Worm (Caenorhabditis elegans) whole organism, young adult: ENCODE data around the gene lido-1.

ENCODE experiments used
- B0261.1 ChIP-seq: sonication (generic microtip); optimal IDR thresholded peaks from 2 replicates; lab custom pipeline; 2016; ENCODE audit warnings: mild to moderate bottlenecking, missing genetic modification characterization, moderate library complexity, missing compliant biosample characterization
- C06A6.2 ChIP-seq: fragments of 200-800 bp; sonication (Bioruptor generic); conservative IDR thresholded peaks from 2 replicates; pipeline ENCODE4 v1.3.6; 2022; ENCODE audit warnings: missing genetic modification characterization, missing compliant biosample characterization
- F10E7.11 ChIP-seq: sonication (generic microtip); optimal IDR thresholded peaks from 2 replicates; lab custom pipeline; 2017; ENCODE audit warnings: mild to moderate bottlenecking, missing genetic modification characterization, moderate library complexity, missing compliant biosample characterization
- F23B12.7 ChIP-seq: sonication (generic microtip); optimal IDR thresholded peaks from 2 replicates; lab custom pipeline; 2017; ENCODE audit warnings: missing genetic modification characterization, mild to moderate bottlenecking, missing compliant biosample characterization, antibody characterized with exemption, moderate library complexity; ENCODE audit not compliant: insufficient read depth
- F52B5.7 ChIP-seq: sonication (generic microtip); optimal IDR thresholded peaks from 2 replicates; lab custom pipeline; 2016; ENCODE audit warnings: mild to moderate bottlenecking, missing genetic modification characterization, missing compliant biosample characterization
- F57A8.1 ChIP-seq: fragments of 200-800 bp; sonication (Bioruptor generic); optimal IDR thresholded peaks from 2 replicates; lab custom pipeline; 2018; ENCODE audit warnings: mild to moderate bottlenecking, missing genetic modification characterization, moderate library complexity, missing compliant biosample characterization
- K11D2.4 ChIP-seq: fragments of 200-800 bp; sonication (Bioruptor generic); IDR thresholded peaks from 2 replicates; pipeline ENCODE4 v1.3.6; 2022; ENCODE audit warnings: missing genetic modification reagents, missing genetic modification characterization, missing compliant biosample characterization
- K12H6.12 ChIP-seq: fragments of 200-800 bp; sonication (Bioruptor generic); optimal IDR thresholded peaks from 2 replicates; lab custom pipeline; 2018; ENCODE audit warnings: mild to moderate bottlenecking, missing genetic modification characterization, missing compliant biosample characterization
- T26A5.8 ChIP-seq: sonication (generic microtip); optimal IDR thresholded peaks from 2 replicates; lab custom pipeline; 2016; ENCODE audit warnings: missing genetic modification characterization, missing compliant biosample characterization
- Y67H2A.10 ChIP-seq: fragments of 200-800 bp; sonication (Bioruptor generic); conservative IDR thresholded peaks from 2 replicates; pipeline ENCODE4 v1.3.6; 2022; ENCODE audit warnings: missing genetic modification reagents, missing genetic modification characterization, missing compliant biosample characterization
- ZK185.1 ChIP-seq: sonication (generic microtip); optimal IDR thresholded peaks from 2 replicates; lab custom pipeline; 2016; ENCODE audit warnings: mild to moderate bottlenecking, missing genetic modification characterization, missing compliant biosample characterization; ENCODE audit not compliant: poor library complexity, severe bottlenecking
- atf-7 ChIP-seq: sonication (generic microtip); optimal IDR thresholded peaks from 2 replicates; lab custom pipeline; 2017; ENCODE audit warnings: mild to moderate bottlenecking, missing genetic modification characterization, missing compliant biosample characterization
- attf-3 ChIP-seq: fragments of 200-800 bp; sonication (Bioruptor generic); conservative IDR thresholded peaks from 2 replicates; pipeline ENCODE4 v1.3.6; 2022; ENCODE audit warnings: missing genetic modification reagents, missing genetic modification characterization, missing compliant biosample characterization
- attf-5 ChIP-seq: fragments of 200-800 bp; sonication (Bioruptor generic); optimal IDR thresholded peaks from 2 replicates; lab custom pipeline; 2018; ENCODE audit warnings: mild to moderate bottlenecking, missing genetic modification characterization, missing compliant biosample characterization
- cebp-2 ChIP-seq: fragments of 200-800 bp; sonication (Bioruptor generic); IDR thresholded peaks from 2 replicates; pipeline ENCODE4 v1.3.6; 2022; ENCODE audit warnings: missing genetic modification characterization, missing compliant biosample characterization
- ceh-100 ChIP-seq: fragments of 200-800 bp; sonication (Bioruptor generic); IDR thresholded peaks from 2 replicates; pipeline ENCODE4 v1.3.6; 2022; ENCODE audit warnings: missing genetic modification reagents, missing genetic modification characterization, missing compliant biosample characterization
- ceh-40 ChIP-seq: fragments of 200-800 bp; sonication (Bioruptor generic); IDR thresholded peaks from 2 replicates; pipeline ENCODE4 v1.3.6; 2022; ENCODE audit warnings: missing genetic modification characterization, missing compliant biosample characterization
- ceh-58 ChIP-seq: fragments of 200-800 bp; sonication (Bioruptor generic); IDR thresholded peaks from 2 replicates; pipeline ENCODE4 v1.3.6; 2022; ENCODE audit warnings: missing genetic modification characterization, missing compliant biosample characterization
- ceh-79 ChIP-seq: sonication (generic microtip); optimal IDR thresholded peaks from 2 replicates; lab custom pipeline; 2017; ENCODE audit warnings: mild to moderate bottlenecking, missing genetic modification characterization, missing compliant biosample characterization
- chd-7 ChIP-seq: sonication (generic microtip); optimal IDR thresholded peaks from 2 replicates; lab custom pipeline; 2016; ENCODE audit warnings: mild to moderate bottlenecking, missing genetic modification characterization, moderate library complexity, missing compliant biosample characterization
- die-1 ChIP-seq: sonication (generic microtip); optimal IDR thresholded peaks from 2 replicates; lab custom pipeline; 2016; ENCODE audit warnings: missing genotype, mild to moderate bottlenecking, missing genetic modification characterization, missing compliant biosample characterization
- dox-1 ChIP-seq: fragments of 200-800 bp; sonication (Bioruptor generic); IDR thresholded peaks from 2 replicates; pipeline ENCODE4 v1.3.6; 2022; ENCODE audit warnings: missing genetic modification reagents, missing genetic modification characterization, missing compliant biosample characterization
- dpl-1 ChIP-seq: fragments of 150-350 bp; optimal IDR thresholded peaks from 2 replicates; lab custom pipeline; 2014; ENCODE audit warnings: missing biosample characterization, missing genetic modification reagents, missing genetic modification characterization
- efl-1 ChIP-seq: fragments of 150-350 bp; optimal IDR thresholded peaks from 2 replicates; lab custom pipeline; 2014; ENCODE audit warnings: missing biosample characterization, missing genetic modification reagents, missing genetic modification characterization
- egl-18 ChIP-seq: fragments of 200-800 bp; sonication (Bioruptor generic); IDR thresholded peaks from 2 replicates; pipeline ENCODE4 v1.3.6; 2022; ENCODE audit warnings: missing genetic modification reagents, missing genetic modification characterization, missing compliant biosample characterization
- egl-44 ChIP-seq: fragments of 200-800 bp; sonication (Bioruptor generic); IDR thresholded peaks from 2 replicates; pipeline ENCODE4 v1.3.6; 2022; ENCODE audit warnings: missing genetic modification reagents, missing genetic modification characterization, missing compliant biosample characterization
- egrh-3 ChIP-seq: fragments of 200-800 bp; sonication (Bioruptor generic); IDR thresholded peaks from 2 replicates; pipeline ENCODE4 v1.3.6; 2022; ENCODE audit warnings: missing genetic modification reagents, missing genetic modification characterization, missing compliant biosample characterization
- fkh-3 ChIP-seq: sonication (generic microtip); optimal IDR thresholded peaks from 2 replicates; lab custom pipeline; 2016; ENCODE audit warnings: mild to moderate bottlenecking, missing genetic modification characterization, missing compliant biosample characterization
- lag-1 ChIP-seq: fragments of 200-800 bp; sonication (Bioruptor generic); IDR thresholded peaks from 2 replicates; pipeline ENCODE4 v1.3.6; 2022; ENCODE audit warnings: missing genetic modification reagents, missing genetic modification characterization, missing compliant biosample characterization
- let-607 ChIP-seq, 2 experiments: fragments of 200-800 bp in 1 of 2; sonication (Bioruptor generic) in 1 of 2; sonication (generic microtip) in 1 of 2; optimal IDR thresholded peaks; 2 replicates each; lab custom pipeline; 2016 to 2018; ENCODE audit warnings: mild to moderate bottlenecking in 2 of 2, missing compliant biosample characterization in 2 of 2, missing genetic modification characterization in 2 of 2, moderate library complexity in 2 of 2, missing genotype in 1 of 2
- lin-26 ChIP-seq: fragments of 200-800 bp; sonication (Bioruptor generic); IDR thresholded peaks from 2 replicates; pipeline ENCODE4 v1.3.6; 2022; ENCODE audit warnings: missing genetic modification reagents, missing genetic modification characterization, missing compliant biosample characterization
- lin-40 ChIP-seq: sonication (generic microtip); optimal IDR thresholded peaks from 2 replicates; lab custom pipeline; 2016; ENCODE audit warnings: missing genetic modification characterization, mild to moderate bottlenecking, missing compliant biosample characterization, missing genotype, missing genetic modification reagents
- lsy-27 ChIP-seq: sonication (generic microtip); optimal IDR thresholded peaks from 2 replicates; lab custom pipeline; 2017; ENCODE audit warnings: missing genetic modification characterization, mild to moderate bottlenecking, missing compliant biosample characterization, antibody characterized with exemption, missing genotype, borderline replicate concordance; ENCODE audit not compliant: insufficient read depth
- madf-10 ChIP-seq: sonication (generic microtip); optimal IDR thresholded peaks from 2 replicates; lab custom pipeline; 2016; ENCODE audit warnings: mild to moderate bottlenecking, missing genetic modification characterization, missing compliant biosample characterization
- madf-3 ChIP-seq: fragments of 200-800 bp; sonication (Bioruptor generic); IDR thresholded peaks from 2 replicates; pipeline ENCODE4 v1.3.6; 2022; ENCODE audit warnings: missing genetic modification reagents, missing genetic modification characterization, missing compliant biosample characterization
- mxl-1 ChIP-seq: sonication (generic microtip); optimal IDR thresholded peaks from 2 replicates; lab custom pipeline; 2016; ENCODE audit warnings: missing genetic modification characterization, missing compliant biosample characterization
- nfya-2 ChIP-seq: fragments of 200-800 bp; sonication (Bioruptor generic); IDR thresholded peaks from 2 replicates; pipeline ENCODE4 v1.3.6; 2022; ENCODE audit warnings: missing genetic modification reagents, missing genetic modification characterization, missing compliant biosample characterization
- nhr-179 ChIP-seq: sonication (generic microtip); optimal IDR thresholded peaks from 2 replicates; lab custom pipeline; 2016; ENCODE audit warnings: mild to moderate bottlenecking, missing genetic modification characterization, missing compliant biosample characterization
- nhr-90 ChIP-seq: sonication (generic microtip); optimal IDR thresholded peaks from 2 replicates; lab custom pipeline; 2016; ENCODE audit warnings: missing genotype, mild to moderate bottlenecking, missing genetic modification characterization, missing compliant biosample characterization
- snpc-1.1 ChIP-seq: sonication (generic microtip); optimal IDR thresholded peaks from 2 replicates; lab custom pipeline; 2017; ENCODE audit warnings: missing genetic modification characterization, mild to moderate bottlenecking, missing compliant biosample characterization, antibody characterized with exemption, moderate library complexity, missing genotype, missing genetic modification reagents; ENCODE audit not compliant: insufficient read depth
- snpc-4 ChIP-seq, 5 experiments: fragments of 150-350 bp in 1 of 5; sonication (generic microtip) in 4 of 5; optimal IDR thresholded peaks; 2 replicates each; lab custom pipeline; 2014 to 2018; ENCODE audit warnings: missing genetic modification characterization in 5 of 5, missing biosample characterization in 3 of 5, antibody characterized with exemption in 2 of 5, mild to moderate bottlenecking in 2 of 5, missing compliant biosample characterization in 2 of 5, missing genotype in 2 of 5, moderate library complexity in 2 of 5, missing genetic modification reagents in 1 of 5
- tlf-1 ChIP-seq: fragments of 200-800 bp; sonication (Bioruptor generic); optimal IDR thresholded peaks from 2 replicates; lab custom pipeline; 2018; ENCODE audit warnings: mild to moderate bottlenecking, missing genetic modification characterization, missing compliant biosample characterization
- unc-62 ChIP-seq: fragments of 150-350 bp; optimal IDR thresholded peaks from 2 replicates; lab custom pipeline; 2014; ENCODE audit warnings: missing biosample characterization, missing genetic modification reagents, missing genetic modification characterization
- xnd-1 ChIP-seq: sonication (generic microtip); optimal IDR thresholded peaks from 2 replicates; lab custom pipeline; 2016; ENCODE audit warnings: missing genotype, missing genetic modification reagents, missing genetic modification characterization, missing compliant biosample characterization
- ztf-25 ChIP-seq: fragments of 200-800 bp; sonication (Bioruptor generic); IDR thresholded peaks from 2 replicates; pipeline ENCODE4 v1.3.6; 2022; ENCODE audit warnings: missing genetic modification reagents, missing genetic modification characterization, missing compliant biosample characterization
- ztf-26 ChIP-seq: sonication (generic microtip); optimal IDR thresholded peaks from 2 replicates; lab custom pipeline; 2017; ENCODE audit warnings: missing genetic modification characterization, missing compliant biosample characterization
- ztf-28 ChIP-seq: fragments of 200-800 bp; sonication (Bioruptor generic); IDR thresholded peaks from 2 replicates; pipeline ENCODE4 v1.3.6; 2022; ENCODE audit warnings: missing genetic modification reagents, missing genetic modification characterization, missing compliant biosample characterization
- ztf-6 ChIP-seq: fragments of 200-800 bp; sonication (Bioruptor generic); IDR thresholded peaks from 2 replicates; pipeline ENCODE4 v1.3.6; 2022; ENCODE audit warnings: missing genetic modification reagents, missing genetic modification characterization, missing compliant biosample characterization

The lido-1 gene

ce11 chrX:17063749-17064252 lies 32.6 kb downstream of the lido-1 start (continued):
- TF ChIP-seq F23B12.7 (tag; lab: Kevin White, UChicago), result peak; percentile 40
- TF ChIP-seq lin-26 (GFP tag; lab: Robert Waterston, UW), result 0 out of 2 replicates have a peak, but pooled peaks have one; percentile 43
- TF ChIP-seq snpc-4 (GFP tag; optimal IDR thresholded peaks at IDR 0.05; lab: Kevin White, UChicago), result no peak
- peak in 3 of 4 experiments; percentile 0 to 27 (median 20) for TF ChIP-seq snpc-4 (tag; optimal IDR thresholded peaks at IDR 0.05; lab: Kevin White, UChicago)
- no peak for TF ChIP-seq dpl-1 (GFP tag; lab: Kevin White, UChicago)
- peak; percentile 74 for TF ChIP-seq atf-7 (tag; lab: Kevin White, UChicago)
- peak; percentile 40 for TF ChIP-seq unc-62
- no peak for TF ChIP-seq xnd-1 (tag; lab: Kevin White, UChicago)
- TF ChIP-seq ztf-25 (GFP tag; lab: Robert Waterston, UW), result no peak
- TF ChIP-seq snpc-1.1 (tag; lab: Kevin White, UChicago), result no peak
- no peak for TF ChIP-seq nhr-179 (tag; lab: Kevin White, UChicago)
- TF ChIP-seq T26A5.8 (tag; lab: Kevin White, UChicago), result no peak
- TF ChIP-seq nhr-90 (tag; lab: Kevin White, UChicago), result no peak
- peak; percentile 73 for TF ChIP-seq K11D2.4 (GFP tag; lab: Robert Waterston, UW)
- TF ChIP-seq efl-1 (GFP tag; lab: Kevin White, UChicago), result no peak
- no peak for TF ChIP-seq ceh-58
- no peak for TF ChIP-seq F57A8.1 (GFP tag; lab: Kevin White, UChicago)
- TF ChIP-seq lag-1, result no peak
- peak; percentile 74 for TF ChIP-seq chd-7 (tag; lab: Kevin White, UChicago)
- TF ChIP-seq ZK185.1 (tag; lab: Kevin White, UChicago), result peak; percentile 29
- no peak for TF ChIP-seq F52B5.7 (tag; lab: Kevin White, UChicago)
- peak; percentile 1 for TF ChIP-seq K12H6.12 (tag; lab: Kevin White, UChicago)
- TF ChIP-seq attf-3, result no peak
- no peak for TF ChIP-seq cebp-2
- no peak for TF ChIP-seq egl-18 (GFP tag; lab: Robert Waterston, UW)
- no peak for TF ChIP-seq egrh-3
- TF ChIP-seq attf-5 (GFP tag; lab: Kevin White, UChicago), result peak; percentile 23
- TF ChIP-seq nfya-2, result no peak
- no peak for TF ChIP-seq Y67H2A.10 (GFP tag; lab: Robert Waterston, UW)
- peak in 1 of 2 experiments; percentile 32 for TF ChIP-seq let-607 (tag; optimal IDR thresholded peaks at IDR 0.05; lab: Kevin White, UChicago)
- no peak for TF ChIP-seq madf-3 (GFP tag; lab: Robert Waterston, UW)
- peak; percentile 64 for TF ChIP-seq dox-1 (GFP tag; lab: Robert Waterston, UW)
- TF ChIP-seq C06A6.2 (GFP tag; lab: Robert Waterston, UW), result peak; percentile 63; the same call in 1 of the 2 replicates
- no peak for TF ChIP-seq ztf-6 (GFP tag; lab: Robert Waterston, UW)
- no peak for TF ChIP-seq egl-44
- TF ChIP-seq ztf-26 (tag; lab: Kevin White, UChicago), result peak; percentile 92
- peak; percentile 42 for TF ChIP-seq madf-10 (tag; lab: Kevin White, UChicago)
- TF ChIP-seq die-1 (tag; lab: Kevin White, UChicago), result peak; percentile 16
- TF ChIP-seq ceh-100 (GFP tag; lab: Robert Waterston, UW), result no peak
- TF ChIP-seq lin-40, result peak; percentile 83
- no peak for TF ChIP-seq ceh-79 (tag; lab: Kevin White, UChicago)
- no peak for TF ChIP-seq mxl-1
- no peak for TF ChIP-seq F10E7.11 (tag; lab: Kevin White, UChicago)
- peak; percentile 67 for TF ChIP-seq tlf-1 (GFP tag; lab: Kevin White, UChicago)
- TF ChIP-seq ztf-28 (GFP tag; lab: Robert Waterston, UW), result no peak
- TF ChIP-seq ceh-40 (GFP tag; lab: Robert Waterston, UW), result no peak
- no peak for TF ChIP-seq B0261.1 (tag; lab: Kevin White, UChicago)
- no peak for TF ChIP-seq lsy-27
- no peak for TF ChIP-seq fkh-3 (tag; lab: Kevin White, UChicago)
